Fruit fly (Drosophila melanogaster): ENCODE results near the gene Dci.
A peak's percentile ranks its signal among the peaks of the same experiment; 100 is the strongest.

Dci gene

DNA sequence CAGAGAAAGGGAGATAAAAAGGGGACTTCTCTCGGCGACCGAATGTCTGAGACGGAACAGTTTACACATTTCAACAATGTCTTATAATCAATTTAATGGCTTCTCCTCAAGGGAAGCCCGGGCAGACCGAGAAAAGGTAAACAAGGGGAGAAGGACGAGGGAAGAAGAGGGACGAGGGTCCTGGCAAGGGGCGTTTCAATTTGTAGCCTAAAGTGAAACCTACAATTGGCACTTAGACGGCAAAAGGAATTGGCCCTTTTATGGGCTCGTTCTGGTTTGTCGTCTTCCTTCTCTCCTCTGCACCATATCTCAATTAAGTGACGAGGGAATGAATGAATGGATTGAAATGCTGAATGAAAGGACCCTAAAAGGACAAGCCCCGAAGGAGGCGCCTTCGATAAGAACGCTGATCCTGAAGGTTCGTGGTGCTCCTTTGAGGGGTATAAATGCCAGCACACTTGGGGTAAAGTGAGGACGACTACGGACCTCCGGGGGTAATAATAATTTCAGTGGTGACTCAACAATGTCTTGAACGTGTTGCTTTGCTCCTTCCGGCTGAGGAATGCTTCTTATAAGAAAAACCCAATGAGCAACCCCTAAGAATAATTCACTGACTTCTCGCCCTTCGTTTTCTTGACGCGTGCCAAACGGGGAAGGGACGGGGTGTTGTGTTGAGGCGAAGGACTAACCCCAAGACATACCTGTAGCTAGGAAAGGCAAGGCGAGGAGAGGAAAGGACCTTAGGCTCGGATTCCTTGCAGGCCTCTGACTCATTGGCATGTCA lies 49.5 kb downstream of the Dci start (continued):
- TF ChIP-seq Ets65A (GFP tag): no peak
- TF ChIP-seq sens (GFP tag): peak; percentile 68
- TF ChIP-seq Bteb2 (GFP tag; optimal IDR thresholded peaks at IDR 0.05): no peak
- no peak for TF ChIP-seq pum (GFP tag; optimal IDR thresholded peaks at IDR 0.05)
- no peak for TF ChIP-seq HmgZ (tag; optimal IDR thresholded peaks at IDR 0.05)
- no peak for TF ChIP-seq run (tag; optimal IDR thresholded peaks at IDR 0.05)
- TF ChIP-seq ash1 (GFP tag; optimal IDR thresholded peaks at IDR 0.05): no peak
- TF ChIP-seq CG10147 (GFP tag; optimal IDR thresholded peaks at IDR 0.05): no peak
- TF ChIP-seq cato (GFP tag; optimal IDR thresholded peaks at IDR 0.05; ENCODE audit: borderline replicate concordance): no peak
- TF ChIP-seq crol (GFP tag; IDR thresholded peaks at IDR 0.05): peak; percentile 60
- TF ChIP-seq schlank (tag; optimal IDR thresholded peaks at IDR 0.05): no peak
- no peak for TF ChIP-seq tgo (GFP tag; IDR thresholded peaks at IDR 0.05)
- TF ChIP-seq CG6683 (GFP tag; optimal IDR thresholded peaks at IDR 0.05): no peak
- TF ChIP-seq D (optimal IDR thresholded peaks at IDR 0.05): peak; percentile 5
- TF ChIP-seq D (GFP tag; optimal IDR thresholded peaks at IDR 0.05): no peak
- TF ChIP-seq CG18011 (GFP tag; optimal IDR thresholded peaks at IDR 0.05): no peak
- no peak for TF ChIP-seq CG14965 (GFP tag; optimal IDR thresholded peaks at IDR 0.05; ENCODE audit: borderline replicate concordance)
- TF ChIP-seq CG12942 (GFP tag; optimal IDR thresholded peaks at IDR 0.05): no peak
- TF ChIP-seq slp2 (GFP tag; optimal IDR thresholded peaks at IDR 0.05): no peak
- TF ChIP-seq CG7987 (GFP tag; optimal IDR thresholded peaks at IDR 0.05): no peak
- TF ChIP-seq sd (tag; optimal IDR thresholded peaks at IDR 0.05): peak; percentile 22
- TF ChIP-seq YL-1 (GFP tag; optimal IDR thresholded peaks at IDR 0.05): no peak
- TF ChIP-seq Hey (tag; optimal IDR thresholded peaks at IDR 0.05): peak; percentile 50
- no peak for TF ChIP-seq CG30403 (GFP tag; optimal IDR thresholded peaks at IDR 0.05)
- no peak for TF ChIP-seq ara (GFP tag; IDR thresholded peaks at IDR 0.05)
- no peak for TF ChIP-seq CG6654 (GFP tag; optimal IDR thresholded peaks at IDR 0.05)
- no peak for TF ChIP-seq luna (GFP tag; optimal IDR thresholded peaks at IDR 0.05)
- no peak for TF ChIP-seq tx (GFP tag; optimal IDR thresholded peaks at IDR 0.05)
- no peak for TF ChIP-seq CG7928 (GFP tag; optimal IDR thresholded peaks at IDR 0.05)
- peak; percentile 92 for TF ChIP-seq abd-A (tag; optimal IDR thresholded peaks at IDR 0.05)
- TF ChIP-seq CG7372 (GFP tag; IDR thresholded peaks at IDR 0.05): no peak
- no peak for TF ChIP-seq CG12219 (GFP tag; optimal IDR thresholded peaks at IDR 0.05)
- TF ChIP-seq CG2199 (GFP tag; IDR thresholded peaks at IDR 0.05): no peak
- no peak for TF ChIP-seq CG4360 (GFP tag; IDR thresholded peaks at IDR 0.05)
- TF ChIP-seq CG11456 (GFP tag; IDR thresholded peaks at IDR 0.05): 0 out of 3 replicates have a peak, but pooled peaks have one; percentile 4
- TF ChIP-seq Mes4 (GFP tag; optimal IDR thresholded peaks at IDR 0.05): no peak
- TF ChIP-seq tap (tag; optimal IDR thresholded peaks at IDR 0.05): no peak
- no peak for TF ChIP-seq row (GFP tag; IDR thresholded peaks at IDR 0.05)
- TF ChIP-seq CG13894 (tag; optimal IDR thresholded peaks at IDR 0.05): peak; percentile 31
- peak; percentile 63 for TF ChIP-seq nerfin-1 (tag; optimal IDR thresholded peaks at IDR 0.05)
- TF ChIP-seq sc (optimal IDR thresholded peaks at IDR 0.05): no peak
- no peak for TF ChIP-seq sc (GFP tag; optimal IDR thresholded peaks at IDR 0.05)
- no peak for TF ChIP-seq CG17328 (GFP tag; IDR thresholded peaks at IDR 0.05)
- no peak for TF ChIP-seq prd (optimal IDR thresholded peaks at IDR 0.05)
- TF ChIP-seq prd (GFP tag; IDR thresholded peaks at IDR 0.05): no peak
- no peak for TF ChIP-seq CG10366 (GFP tag; IDR thresholded peaks at IDR 0.05)
- TF ChIP-seq CG9817 (tag; optimal IDR thresholded peaks at IDR 0.05): no peak
- TF ChIP-seq insv (GFP tag; optimal IDR thresholded peaks at IDR 0.05): peak in 1 of 2 experiments; percentile 84
- TF ChIP-seq Mrtf (GFP tag; IDR thresholded peaks at IDR 0.05): no peak
- no peak for TF ChIP-seq CG13287 (GFP tag; IDR thresholded peaks at IDR 0.05; ENCODE audit: partially characterized antibody)
- no peak for TF ChIP-seq salm (tag; optimal IDR thresholded peaks at IDR 0.05)

Measured in whole organism, embryonic.